Worm (Caenorhabditis elegans) whole organism, midembryonic: Measurements from ENCODE around the gene nas-21.

Source experiments
- T22C8.4 ChIP-seq: fragments of 200-800 bp; sonication (Bioruptor generic); IDR thresholded peaks from 2 replicates; pipeline ENCODE4 v1.3.6; 2022; ENCODE audit warnings: missing genetic modification characterization, missing compliant biosample characterization
- cog-1 ChIP-seq: sonication (generic microtip); optimal IDR thresholded peaks from 2 replicates; lab custom pipeline; 2016; ENCODE audit warnings: missing genetic modification characterization, missing compliant biosample characterization
- flt-1 ChIP-seq: fragments of 200-800 bp; sonication (Bioruptor generic); IDR thresholded peaks from 2 replicates; pipeline ENCODE4 v1.3.6; 2022; ENCODE audit warnings: missing genetic modification characterization, missing compliant biosample characterization
- tab-1 ChIP-seq: fragments of 200-800 bp; sonication (Bioruptor generic); IDR thresholded peaks from 2 replicates; pipeline ENCODE4 v1.3.6; 2022; ENCODE audit warnings: missing genetic modification characterization, missing compliant biosample characterization

- TF ChIP-seq cog-1 (tag; lab: Kevin White, UChicago): no peak
- TF ChIP-seq flt-1 (GFP tag; lab: Robert Waterston, UW): no peak
- no peak for TF ChIP-seq T22C8.4 (GFP tag; lab: Robert Waterston, UW)
- no peak for TF ChIP-seq tab-1 (GFP tag; lab: Robert Waterston, UW)
Observed at ce11 chrV:11484404-11484803, 12.0 kb downstream of the nas-21 start.
